Fruit fly (Drosophila melanogaster) whole organism, embryonic: ENCODE data around the gene Ccdc58.

Source experiments
- Asciz ChIP-seq: fragments of 200-800 bp; sonication (Bioruptor generic); optimal IDR thresholded peaks from 2 replicates; lab custom pipeline; 2017; ENCODE audit warnings: missing biosample characterization, mild to moderate bottlenecking, missing genetic modification characterization, missing genetic modification reagents
- CG11504 ChIP-seq: fragments of 200-800 bp; sonication (Bioruptor generic); optimal IDR thresholded peaks from 3 replicates; lab custom pipeline; 2019; ENCODE audit warnings: missing biosample characterization, mild to moderate bottlenecking, missing genetic modification characterization, moderate library complexity
- CG12071 ChIP-seq: fragments of 200-800 bp; sonication (Bioruptor generic); optimal IDR thresholded peaks from 3 replicates; lab custom pipeline; 2018; ENCODE audit warnings: missing biosample characterization, mild to moderate bottlenecking, missing genetic modification characterization
- CG13624 ChIP-seq: fragments of 200-800 bp; sonication (Bioruptor generic); optimal IDR thresholded peaks from 2 replicates; lab custom pipeline; 2016; ENCODE audit warnings: missing biosample characterization, missing genetic modification characterization
- CG13894 ChIP-seq: fragments of 200-800 bp; sonication (Bioruptor generic); optimal IDR thresholded peaks from 3 replicates; lab custom pipeline; 2018; ENCODE audit warnings: missing biosample characterization, mild to moderate bottlenecking, missing genetic modification characterization, moderate library complexity
- CG14965 ChIP-seq: fragments of 200-800 bp; sonication (Bioruptor generic); optimal IDR thresholded peaks from 2 replicates; lab custom pipeline; 2016; ENCODE audit warnings: missing biosample characterization, missing genetic modification characterization, borderline replicate concordance
- CG15011 ChIP-seq: fragments of 200-800 bp; sonication (Bioruptor generic); optimal IDR thresholded peaks from 3 replicates; lab custom pipeline; 2018; ENCODE audit warnings: missing biosample characterization, mild to moderate bottlenecking, missing genetic modification characterization
- CG1602 ChIP-seq: fragments of 200-800 bp; sonication (Bioruptor generic); optimal IDR thresholded peaks from 3 replicates; lab custom pipeline; 2016; ENCODE audit warnings: missing biosample characterization, missing genetic modification characterization
- CG16813 ChIP-seq: fragments of 200-800 bp; sonication (Bioruptor generic); IDR thresholded peaks from 3 replicates; pipeline ENCODE4 v1.3.6; 2022; ENCODE audit warnings: missing biosample characterization, missing genetic modification characterization; ENCODE audit not compliant: partially characterized antibody
- CG17912 ChIP-seq: fragments of 200-800 bp; sonication (Bioruptor generic); optimal IDR thresholded peaks from 2 replicates; lab custom pipeline; 2018; ENCODE audit warnings: missing biosample characterization, mild to moderate bottlenecking, missing genetic modification characterization
- CG2202 ChIP-seq: fragments of 200-800 bp; sonication (Bioruptor generic); optimal IDR thresholded peaks from 2 replicates; lab custom pipeline; 2018; ENCODE audit warnings: missing biosample characterization, mild to moderate bottlenecking, missing genetic modification characterization
- CG2678 ChIP-seq: fragments of 200-800 bp; sonication (Bioruptor generic); optimal IDR thresholded peaks from 3 replicates; lab custom pipeline; 2019; ENCODE audit warnings: missing biosample characterization, mild to moderate bottlenecking, missing genetic modification characterization, moderate library complexity
- CG2875 ChIP-seq: fragments of 200-800 bp; sonication (Bioruptor generic); optimal IDR thresholded peaks from 2 replicates; lab custom pipeline; 2017; ENCODE audit warnings: missing biosample characterization, mild to moderate bottlenecking, missing genetic modification characterization, missing genetic modification reagents
- CG30403 ChIP-seq: fragments of 200-800 bp; sonication (Bioruptor generic); optimal IDR thresholded peaks from 3 replicates; lab custom pipeline; 2016; ENCODE audit warnings: missing biosample characterization, missing genetic modification characterization
- CG3163 ChIP-seq: fragments of 200-800 bp; sonication (Bioruptor generic); optimal IDR thresholded peaks from 3 replicates; lab custom pipeline; 2016; ENCODE audit warnings: missing biosample characterization, missing genetic modification characterization
- CG34422 ChIP-seq: fragments of 200-800 bp; sonication (Bioruptor generic); IDR thresholded peaks from 3 replicates; pipeline ENCODE4 v1.3.6; 2022; ENCODE audit warnings: missing biosample characterization, missing genetic modification characterization
- CG7556 ChIP-seq: fragments of 200-800 bp; sonication (Bioruptor generic); optimal IDR thresholded peaks from 2 replicates; lab custom pipeline; 2017; ENCODE audit warnings: missing biosample characterization, mild to moderate bottlenecking, missing genetic modification characterization
- CG7839 ChIP-seq: fragments of 200-800 bp; sonication (Bioruptor generic); optimal IDR thresholded peaks from 3 replicates; lab custom pipeline; 2018; ENCODE audit warnings: missing biosample characterization, mild to moderate bottlenecking, missing genetic modification characterization, moderate library complexity
- CG7963 ChIP-seq: fragments of 200-800 bp; sonication (Bioruptor generic); IDR thresholded peaks from 3 replicates; pipeline ENCODE4 v1.3.6; 2022; ENCODE audit warnings: missing biosample characterization, missing genetic modification characterization; ENCODE audit not compliant: partially characterized antibody
- CG8089 ChIP-seq: fragments of 200-800 bp; sonication (Bioruptor generic); optimal IDR thresholded peaks from 3 replicates; lab custom pipeline; 2016; ENCODE audit warnings: missing biosample characterization, missing genetic modification characterization
- CG9215 ChIP-seq: fragments of 200-800 bp; sonication (Bioruptor generic); IDR thresholded peaks from 2 replicates; pipeline ENCODE4 v1.3.6; 2022; ENCODE audit warnings: missing biosample characterization, missing genetic modification characterization
- Dfd ChIP-seq, 2 experiments: fragments of >200 bp; optimal IDR thresholded peaks; 2 replicates each; lab custom pipeline; 2017; ENCODE audit warnings: missing biosample characterization in 2 of 2, missing genetic modification characterization in 2 of 2
- Ets97D ChIP-seq: fragments of 200-800 bp; sonication (Bioruptor generic); optimal IDR thresholded peaks from 3 replicates; lab custom pipeline; 2016; ENCODE audit warnings: missing biosample characterization, missing genetic modification characterization
- Hr51 ChIP-seq, 2 experiments: fragments of 200-800 bp; sonication (Bioruptor generic); optimal IDR thresholded peaks; 2 replicates in 1 of 2; 3 replicates in 1 of 2; lab custom pipeline; 2016 to 2018; ENCODE audit warnings: missing biosample characterization in 2 of 2, missing genetic modification characterization in 2 of 2, mild to moderate bottlenecking in 1 of 2, moderate library complexity in 1 of 2
- MBD-R2 ChIP-seq: fragments of 200-800 bp; sonication (Bioruptor generic); IDR thresholded peaks from 2 replicates; pipeline ENCODE4 v1.3.6; 2022; ENCODE audit warnings: missing biosample characterization, missing genetic modification characterization
- Nf-YB ChIP-seq: fragments of 200-800 bp; sonication (Bioruptor generic); optimal IDR thresholded peaks from 3 replicates; lab custom pipeline; 2019; ENCODE audit warnings: missing biosample characterization, mild to moderate bottlenecking, missing genetic modification characterization, moderate library complexity
- Sox102F ChIP-seq: fragments of 200-800 bp; sonication (Bioruptor generic); optimal IDR thresholded peaks from 2 replicates; lab custom pipeline; 2018; ENCODE audit warnings: missing biosample characterization, mild to moderate bottlenecking, missing genetic modification characterization, moderate library complexity
- TFAM ChIP-seq: fragments of 200-800 bp; sonication (Bioruptor generic); optimal IDR thresholded peaks from 2 replicates; lab custom pipeline; 2017; ENCODE audit warnings: missing biosample characterization, missing genetic modification characterization, inconsistent platforms
- bigmax ChIP-seq: fragments of 200-800 bp; sonication (Bioruptor generic); optimal IDR thresholded peaks from 2 replicates; lab custom pipeline; 2018; ENCODE audit warnings: missing biosample characterization, mild to moderate bottlenecking, missing genetic modification characterization
- caup ChIP-seq: fragments of 200-800 bp; sonication (Bioruptor generic); optimal IDR thresholded peaks from 3 replicates; lab custom pipeline; 2017; ENCODE audit warnings: missing biosample characterization, mild to moderate bottlenecking, missing genetic modification characterization, moderate library complexity; ENCODE audit not compliant: severe bottlenecking
- chn ChIP-seq: fragments of 200-800 bp; sonication (Bioruptor generic); optimal IDR thresholded peaks from 2 replicates; lab custom pipeline; 2016; ENCODE audit warnings: missing biosample characterization, missing genetic modification characterization
- dati ChIP-seq: fragments of 200-800 bp; sonication (Bioruptor generic); IDR thresholded peaks from 2 replicates; pipeline ENCODE4 v1.3.6; 2022; ENCODE audit warnings: missing biosample characterization, missing genetic modification characterization
- disco-r ChIP-seq: fragments of 200-800 bp; sonication (Bioruptor generic); optimal IDR thresholded peaks from 2 replicates; lab custom pipeline; 2016; ENCODE audit warnings: missing biosample characterization, missing genetic modification characterization
- ems ChIP-seq: fragments of 200-800 bp; sonication (Bioruptor generic); optimal IDR thresholded peaks from 3 replicates; lab custom pipeline; 2016; ENCODE audit warnings: missing biosample characterization, missing genetic modification characterization
- eve ChIP-seq, 2 experiments: fragments of >200 bp; optimal IDR thresholded peaks; 2 replicates each; lab custom pipeline; 2017; ENCODE audit warnings: missing biosample characterization in 2 of 2, missing genetic modification characterization in 2 of 2
- eyg ChIP-seq: fragments of 200-800 bp; sonication (Bioruptor generic); optimal IDR thresholded peaks from 3 replicates; lab custom pipeline; 2016; ENCODE audit warnings: missing biosample characterization, missing genetic modification characterization
- fd102C ChIP-seq: fragments of 200-800 bp; sonication (Bioruptor generic); optimal IDR thresholded peaks from 2 replicates; lab custom pipeline; 2018; ENCODE audit warnings: missing biosample characterization, mild to moderate bottlenecking, missing genetic modification characterization, moderate library complexity
- fru ChIP-seq: fragments of >200 bp; optimal IDR thresholded peaks from 2 replicates; lab custom pipeline; 2017
- fu2 ChIP-seq: fragments of 200-800 bp; sonication (Bioruptor generic); optimal IDR thresholded peaks from 2 replicates; lab custom pipeline; 2016; ENCODE audit warnings: missing biosample characterization, missing genetic modification characterization
- gt ChIP-seq: fragments of 200-800 bp; sonication (Bioruptor generic); IDR thresholded peaks from 2 replicates; pipeline ENCODE4 v1.3.6; 2022; ENCODE audit warnings: missing biosample characterization, missing genetic modification characterization
- ken ChIP-seq: fragments of 200-800 bp; sonication (Bioruptor generic); IDR thresholded peaks from 3 replicates; pipeline ENCODE4 v1.3.6; 2022; ENCODE audit warnings: missing biosample characterization, missing genetic modification characterization
- nau ChIP-seq: fragments of 200-800 bp; sonication (Bioruptor generic); optimal IDR thresholded peaks from 3 replicates; lab custom pipeline; 2017; ENCODE audit warnings: missing biosample characterization, mild to moderate bottlenecking, missing genetic modification characterization, missing genetic modification reagents
- odd ChIP-seq: fragments of 200-800 bp; sonication (Bioruptor generic); optimal IDR thresholded peaks from 2 replicates; lab custom pipeline; 2017; ENCODE audit warnings: missing biosample characterization, mild to moderate bottlenecking, missing genetic modification characterization
- ro ChIP-seq: fragments of 200-800 bp; sonication (Bioruptor generic); IDR thresholded peaks from 2 replicates; pipeline ENCODE4 v1.3.6; 2022; ENCODE audit warnings: missing biosample characterization, missing genetic modification characterization
- sens-2 ChIP-seq: fragments of 200-800 bp; sonication (Bioruptor generic); IDR thresholded peaks from 2 replicates; pipeline ENCODE4 v1.3.6; 2022; ENCODE audit warnings: missing biosample characterization, missing genetic modification characterization
- sisA ChIP-seq: fragments of 200-800 bp; sonication (Bioruptor generic); IDR thresholded peaks from 2 replicates; pipeline ENCODE4 v1.3.6; 2022; ENCODE audit warnings: missing biosample characterization, missing genetic modification characterization
- stwl ChIP-seq: fragments of 200-800 bp; sonication (Bioruptor generic); optimal IDR thresholded peaks from 3 replicates; lab custom pipeline; 2018; ENCODE audit warnings: missing biosample characterization, mild to moderate bottlenecking, missing genetic modification characterization, moderate library complexity
- toy ChIP-seq: fragments of 200-800 bp; sonication (Bioruptor generic); IDR thresholded peaks from 2 replicates; pipeline ENCODE4 v1.3.6; 2022; ENCODE audit warnings: missing biosample characterization, missing genetic modification characterization
- unpg ChIP-seq: fragments of 200-800 bp; sonication (Bioruptor generic); optimal IDR thresholded peaks from 3 replicates; lab custom pipeline; 2018; ENCODE audit warnings: missing biosample characterization, mild to moderate bottlenecking, missing genetic modification characterization, moderate library complexity
- wek ChIP-seq: fragments of 200-800 bp; sonication (Bioruptor generic); optimal IDR thresholded peaks from 3 replicates; lab custom pipeline; 2018; ENCODE audit warnings: missing biosample characterization, mild to moderate bottlenecking, missing genetic modification characterization, moderate library complexity
- zen2 ChIP-seq: fragments of 200-800 bp; sonication (Bioruptor generic); IDR thresholded peaks from 3 replicates; pipeline ENCODE4 v1.3.6; 2022; ENCODE audit warnings: missing biosample characterization, missing genetic modification characterization; ENCODE audit not compliant: partially characterized antibody
- zfh2 ChIP-seq: fragments of 200-800 bp; sonication (Bioruptor generic); optimal IDR thresholded peaks from 2 replicates; lab custom pipeline; 2016; ENCODE audit warnings: missing biosample characterization, missing genetic modification characterization

Gene Ccdc58

dm6 chr3L:19804908-19805307, at the start of gene Ccdc58, which contains the start of gene TORIP (continued):
- TF ChIP-seq dati (GFP tag; lab: Robert Waterston, UW) (no peak), CG15011 (GFP tag; lab: Kevin White, UChicago) (no peak), Hr51 (GFP tag; optimal IDR thresholded peaks at IDR 0.05; lab: Kevin White, UChicago) (no peak), CG1602 (GFP tag; lab: Kevin White, UChicago) (no peak), CG2202 (tag; lab: Kevin White, UChicago) (no peak), CG2678 (tag; lab: Kevin White, UChicago) (no peak), CG16813 (peak; percentile 72), CG9215 (no peak), Sox102F (GFP tag; lab: Kevin White, UChicago) (no peak), CG2875 (GFP tag; lab: Kevin White, UChicago) (no peak), CG14965 (GFP tag; lab: Kevin White, UChicago) (no peak), caup (GFP tag; lab: Kevin White, UChicago) (no peak), CG7839 (no peak), bigmax (no peak), nau (GFP tag; lab: Kevin White, UChicago) (no peak), CG8089 (GFP tag; lab: Kevin White, UChicago) (no peak), CG11504 (tag; lab: Kevin White, UChicago) (no peak), CG7556 (GFP tag; lab: Kevin White, UChicago) (no peak), CG34422 (no peak), CG7963 (0 out of 3 replicates have a peak, but pooled peaks have one; percentile 54), ken (GFP tag; lab: Robert Waterston, UW) (no peak), zen2 (GFP tag; lab: Robert Waterston, UW) (peak; percentile 69; the same call in 2 of the 3 replicates), Nf-YB (GFP tag; lab: Kevin White, UChicago) (no peak), Ets97D (no peak), eve (GFP tag; optimal IDR thresholded peaks at IDR 0.05; lab: Kevin White, UChicago) (no peak), CG3163 (GFP tag; lab: Kevin White, UChicago) (no peak), CG30403 (GFP tag; lab: Kevin White, UChicago) (no peak), chn (GFP tag; lab: Kevin White, UChicago) (no peak), sens-2 (no peak), toy (GFP tag; lab: Robert Waterston, UW) (no peak), MBD-R2 (GFP tag; lab: Robert Waterston, UW) (peak; percentile 55), ro (GFP tag; lab: Robert Waterston, UW) (no peak), CG13894 (no peak), fu2 (GFP tag; lab: Kevin White, UChicago) (no peak), odd (GFP tag; lab: Kevin White, UChicago) (no peak), zfh2 (GFP tag; lab: Kevin White, UChicago) (no peak), CG13624 (GFP tag; lab: Kevin White, UChicago) (no peak), unpg (GFP tag; lab: Kevin White, UChicago) (no peak), stwl (tag; lab: Kevin White, UChicago) (peak; percentile 55), fd102C (GFP tag; lab: Kevin White, UChicago) (no peak), gt (GFP tag; lab: Robert Waterston, UW) (no peak), Asciz (no peak), TFAM (GFP tag; lab: Kevin White, UChicago) (no peak), fru (lab: Kevin White, UChicago) (no peak), CG17912 (no peak), CG12071 (GFP tag; lab: Kevin White, UChicago) (no peak), wek (no peak), sisA (no peak), Dfd (GFP tag; optimal IDR thresholded peaks at IDR 0.05; lab: Kevin White, UChicago) (no peak), eyg (GFP tag; lab: Kevin White, UChicago) (no peak), disco-r (GFP tag; lab: Kevin White, UChicago) (no peak), ems (GFP tag; lab: Kevin White, UChicago) (no peak)
